Worm (Caenorhabditis elegans): ENCODE data around the gene pals-21.
A peak's percentile ranks its signal among the peaks of the same experiment; 100 is the strongest.

The pals-21 gene

ce11 chrIII:1424305-1424704 is 43.9 kb upstream of the pals-21 start (continued):
- TF ChIP-seq F49E8.2 (tag; optimal IDR thresholded peaks at IDR 0.05; ENCODE audit: borderline replicate concordance) (peak; percentile 43), Y48G9A.11 (GFP tag; IDR thresholded peaks at IDR 0.05) (peak; percentile 86), snpc-4 (tag; optimal IDR thresholded peaks at IDR 0.05) (no peak), mes-2 (tag; optimal IDR thresholded peaks at IDR 0.05; ENCODE audit: poor library complexity, severe bottlenecking) (peak; percentile 81), cey-2 (tag; optimal IDR thresholded peaks at IDR 0.05; ENCODE audit: borderline replicate concordance, insufficient read depth) (no peak), egl-27 (tag; optimal IDR thresholded peaks at IDR 0.05) (no peak), fos-1 (tag; optimal IDR thresholded peaks at IDR 0.05) (no peak), nhr-10 (tag; optimal IDR thresholded peaks at IDR 0.05) (no peak), nhr-25 (tag; optimal IDR thresholded peaks at IDR 0.05; ENCODE audit: borderline replicate concordance, insufficient read depth) (no peak), F10B5.3 (tag; optimal IDR thresholded peaks at IDR 0.05) (no peak), mdl-1 (tag; optimal IDR thresholded peaks at IDR 0.05) (peak in 1 of 2 experiments; percentile 26), ceh-82 (tag; optimal IDR thresholded peaks at IDR 0.05) (no peak), rbr-2 (tag; optimal IDR thresholded peaks at IDR 0.05) (peak; percentile 70), nhr-28 (tag; optimal IDR thresholded peaks at IDR 0.05) (no peak), nhr-11 (tag; optimal IDR thresholded peaks at IDR 0.05) (peak; percentile 53), mep-1 (tag; optimal IDR thresholded peaks at IDR 0.05) (peak; percentile 76), madf-5 (GFP tag; IDR thresholded peaks at IDR 0.05) (peak; percentile 87 to 96), T20F7.1 (GFP tag; optimal IDR thresholded peaks at IDR 0.05) (peak; percentile 19), lin-38 (GFP tag; IDR thresholded peaks at IDR 0.05) (peak; percentile 87), aha-1 (tag) (peak; percentile 98), mxl-2 (GFP tag; conservative IDR thresholded peaks at IDR 0.05) (0 out of 2 replicates have a peak, but pooled peaks have one; percentile 33), zfp-3 (GFP tag; conservative IDR thresholded peaks at IDR 0.05) (0 out of 2 replicates have a peak, but pooled peaks have one; percentile 60), lim-7 (GFP tag; IDR thresholded peaks at IDR 0.05) (peak; percentile 90), spr-1 (tag; optimal IDR thresholded peaks at IDR 0.05) (peak; percentile 75), hif-1 (tag; optimal IDR thresholded peaks at IDR 0.05) (peak in 1 of 2 experiments; percentile 59), D1046.2 (GFP tag; IDR thresholded peaks at IDR 0.05) (peak; percentile 87; the same call in 1 of the 2 replicates), sdz-12 (GFP tag; optimal IDR thresholded peaks at IDR 0.05) (peak; percentile 52), lin-29 (GFP tag; IDR thresholded peaks at IDR 0.05) (no peak), attf-4 (tag; optimal IDR thresholded peaks at IDR 0.05) (no peak), mdt-29 (GFP tag; IDR thresholded peaks at IDR 0.05) (peak; percentile 73), daf-19 (GFP tag; conservative IDR thresholded peaks at IDR 0.05) (no peak), unc-39 (tag; optimal IDR thresholded peaks at IDR 0.05) (no peak), nhr-102 (tag; optimal IDR thresholded peaks at IDR 0.05) (peak; percentile 54), pha-4 (GFP tag; IDR thresholded peaks at IDR 0.05) (peak; percentile 89), pha-4 (tag; optimal IDR thresholded peaks at IDR 0.05) (no peak), Y75B8A.6 (GFP tag; IDR thresholded peaks at IDR 0.05) (peak; percentile 84), Y105C5A.15 (GFP tag; IDR thresholded peaks at IDR 0.05) (peak; percentile 84; the same call in 1 of the 2 replicates), unc-130 (GFP tag; optimal IDR thresholded peaks at IDR 0.05) (peak; percentile 21), nhr-6 (tag; optimal IDR thresholded peaks at IDR 0.05) (no peak), php-3 (GFP tag; IDR thresholded peaks at IDR 0.05) (peak; percentile 67; the same call in 1 of the 2 replicates), ceh-28 (tag; optimal IDR thresholded peaks at IDR 0.05) (no peak), nhr-77 (tag; optimal IDR thresholded peaks at IDR 0.05) (peak; percentile 39), ces-1 (GFP tag; optimal IDR thresholded peaks at IDR 0.05) (no peak), lsy-2 (tag; optimal IDR thresholded peaks at IDR 0.05) (peak; percentile 43 to 79), fkh-10 (GFP tag; optimal IDR thresholded peaks at IDR 0.05) (peak; percentile 56), nhr-42 (GFP tag; IDR thresholded peaks at IDR 0.05) (peak; percentile 70), daf-16 (GFP tag; optimal IDR thresholded peaks at IDR 0.05) (peak; percentile 37 to 52), daf-16 (tag; optimal IDR thresholded peaks at IDR 0.05) (peak; percentile 58), ZK546.5 (tag; optimal IDR thresholded peaks at IDR 0.05) (no peak), ctbp-1 (GFP tag; IDR thresholded peaks at IDR 0.05) (peak; percentile 76), arid-1 (GFP tag; conservative IDR thresholded peaks at IDR 0.05) (peak; percentile 92)

Data from whole organism, L4 larva.